1 fruit fly cellular context compared by ENCODE assay signal in genomic region chrX:9136776-9137550, dm6.
TF ChIP-seq lines count a peak whose summit lies in the region.

No protein-coding gene starts in this region.

TF ChIP-seq in whole organism, embryonic, 481 proteins besides CTCF, POLR2A, EP300 and RAD21 (continued from another document):
- no peak for TF ChIP-seq Optix (GFP tag; IDR thresholded peaks at IDR 0.05; lab: Robert Waterston, UW)
- TF ChIP-seq corto (GFP tag; optimal IDR thresholded peaks at IDR 0.05; lab: Kevin White, UChicago), result no peak
- TF ChIP-seq trem (tag; optimal IDR thresholded peaks at IDR 0.05; lab: Kevin White, UChicago), result no peak
- TF ChIP-seq Tbp (GFP tag; optimal IDR thresholded peaks at IDR 0.05; lab: Kevin White, UChicago), result no peak
- no peak for TF ChIP-seq CG3163 (GFP tag; optimal IDR thresholded peaks at IDR 0.05; lab: Kevin White, UChicago)
- peak; percentile 12 for TF ChIP-seq CG12942 (GFP tag; optimal IDR thresholded peaks at IDR 0.05; lab: Kevin White, UChicago)
- no peak for TF ChIP-seq insv (GFP tag; optimal IDR thresholded peaks at IDR 0.05; lab: Kevin White, UChicago)
- TF ChIP-seq nmo (GFP tag; optimal IDR thresholded peaks at IDR 0.05; lab: Kevin White, UChicago), result peak; percentile 53
- TF ChIP-seq al (GFP tag; IDR thresholded peaks at IDR 0.05; lab: Robert Waterston, UW), result no peak
- TF ChIP-seq unc-4 (GFP tag; IDR thresholded peaks at IDR 0.05; lab: Robert Waterston, UW; ENCODE audit: partially characterized antibody), result no peak
- no peak for TF ChIP-seq Usf (GFP tag; optimal IDR thresholded peaks at IDR 0.05; lab: Kevin White, UChicago)
- TF ChIP-seq kni (GFP tag; optimal IDR thresholded peaks at IDR 0.05; lab: Kevin White, UChicago), result no peak
- peak; percentile 7 for TF ChIP-seq Hmr (GFP tag; optimal IDR thresholded peaks at IDR 0.05; lab: Kevin White, UChicago)
- peak; percentile 50 for TF ChIP-seq CG1602 (GFP tag; optimal IDR thresholded peaks at IDR 0.05; lab: Kevin White, UChicago)
- no peak for TF ChIP-seq CG31365 (tag; optimal IDR thresholded peaks at IDR 0.05; lab: Kevin White, UChicago)
- no peak for TF ChIP-seq CG13296 (GFP tag; optimal IDR thresholded peaks at IDR 0.05; lab: Kevin White, UChicago)
- TF ChIP-seq CG6654 (GFP tag; optimal IDR thresholded peaks at IDR 0.05; lab: Kevin White, UChicago), result no peak
- TF ChIP-seq ato (GFP tag; IDR thresholded peaks at IDR 0.05; lab: Robert Waterston, UW; ENCODE audit: partially characterized antibody), result no peak
- TF ChIP-seq CG11456 (GFP tag; IDR thresholded peaks at IDR 0.05; lab: Robert Waterston, UW), result 0 out of 3 replicates have a peak, but pooled peaks have one; percentile 39
- TF ChIP-seq CG11723 (GFP tag; optimal IDR thresholded peaks at IDR 0.05; lab: Kevin White, UChicago), result peak; percentile 13
- no peak for TF ChIP-seq CG15479 (GFP tag; optimal IDR thresholded peaks at IDR 0.05; lab: Kevin White, UChicago)
- peak; percentile 26 for TF ChIP-seq CG12236 (GFP tag; optimal IDR thresholded peaks at IDR 0.05; lab: Kevin White, UChicago)
- peak; percentile 33 for TF ChIP-seq tx (GFP tag; optimal IDR thresholded peaks at IDR 0.05; lab: Kevin White, UChicago)
- peak; percentile 28 for TF ChIP-seq CG18476 (GFP tag; optimal IDR thresholded peaks at IDR 0.05; lab: Kevin White, UChicago)
- TF ChIP-seq hth (optimal IDR thresholded peaks at IDR 0.05; lab: Kevin White, UChicago), result no peak
- no peak for TF ChIP-seq MBD-R2 (GFP tag; IDR thresholded peaks at IDR 0.05; lab: Robert Waterston, UW)
- TF ChIP-seq CG13894 (tag; optimal IDR thresholded peaks at IDR 0.05; lab: Kevin White, UChicago), result no peak
- TF ChIP-seq CG17328 (GFP tag; IDR thresholded peaks at IDR 0.05; lab: Robert Waterston, UW), result peak; percentile 60
- no peak for TF ChIP-seq usp (GFP tag; optimal IDR thresholded peaks at IDR 0.05; lab: Kevin White, UChicago)
- TF ChIP-seq Dek (tag; optimal IDR thresholded peaks at IDR 0.05; lab: Kevin White, UChicago), result peak; percentile 2
- TF ChIP-seq Lim3 (GFP tag; IDR thresholded peaks at IDR 0.05; lab: Robert Waterston, UW), result no peak
- peak; percentile 34 for TF ChIP-seq lilli (GFP tag; optimal IDR thresholded peaks at IDR 0.05; lab: Kevin White, UChicago)
- TF ChIP-seq MESR4 (GFP tag; optimal IDR thresholded peaks at IDR 0.05; lab: Kevin White, UChicago), result no peak
- TF ChIP-seq CG14710 (tag; optimal IDR thresholded peaks at IDR 0.05; lab: Kevin White, UChicago), result peak; percentile 39
- TF ChIP-seq psq (GFP tag; optimal IDR thresholded peaks at IDR 0.05; lab: Kevin White, UChicago), result no peak
- TF ChIP-seq gsb (GFP tag; IDR thresholded peaks at IDR 0.05; lab: Robert Waterston, UW), result no peak
- peak; percentile 22 for TF ChIP-seq Chrac-16 (GFP tag; optimal IDR thresholded peaks at IDR 0.05; lab: Kevin White, UChicago)
- TF ChIP-seq B-H2 (GFP tag; optimal IDR thresholded peaks at IDR 0.05; lab: Kevin White, UChicago), result no peak
- peak; percentile 58 for TF ChIP-seq CG8924 (tag; optimal IDR thresholded peaks at IDR 0.05; lab: Kevin White, UChicago)
- TF ChIP-seq Ets65A (GFP tag; lab: Kevin White, UChicago), result peak; percentile 86
- TF ChIP-seq pzg (GFP tag; optimal IDR thresholded peaks at IDR 0.05; lab: Kevin White, UChicago), result no peak
- TF ChIP-seq NC2α (GFP tag; optimal IDR thresholded peaks at IDR 0.05; lab: Kevin White, UChicago), result peak; percentile 4
- TF ChIP-seq tup (GFP tag; optimal IDR thresholded peaks at IDR 0.05; lab: Kevin White, UChicago), result peak; percentile 2
- TF ChIP-seq bigmax (GFP tag; optimal IDR thresholded peaks at IDR 0.05; lab: Kevin White, UChicago), result no peak
- no peak for TF ChIP-seq CG17612 (GFP tag; IDR thresholded peaks at IDR 0.05; lab: Robert Waterston, UW)
- no peak for TF ChIP-seq CG11560 (tag; IDR thresholded peaks at IDR 0.05; lab: Robert Waterston, UW)
- TF ChIP-seq org-1 (GFP tag; optimal IDR thresholded peaks at IDR 0.05; lab: Kevin White, UChicago), result peak; percentile 41
- TF ChIP-seq chinmo (GFP tag; IDR thresholded peaks at IDR 0.05; lab: Robert Waterston, UW; ENCODE audit: partially characterized antibody), result no peak
- TF ChIP-seq fd64A (GFP tag; optimal IDR thresholded peaks at IDR 0.05; lab: Kevin White, UChicago), result no peak
- no peak for TF ChIP-seq dimm (GFP tag; IDR thresholded peaks at IDR 0.05; lab: Robert Waterston, UW)
- peak; percentile 52 for TF ChIP-seq CG8388 (GFP tag; optimal IDR thresholded peaks at IDR 0.05; lab: Kevin White, UChicago)
- peak; percentile 28 for TF ChIP-seq crc (GFP tag; optimal IDR thresholded peaks at IDR 0.05; lab: Kevin White, UChicago)
- TF ChIP-seq Trl (optimal IDR thresholded peaks at IDR 0.05; lab: Kevin White, UChicago), result no peak
- TF ChIP-seq Trl (GFP tag; optimal IDR thresholded peaks at IDR 0.05; lab: Kevin White, UChicago), result peak; percentile 34
- no peak for TF ChIP-seq Atf-2 (GFP tag; optimal IDR thresholded peaks at IDR 0.05; lab: Kevin White, UChicago)
- TF ChIP-seq wdn (GFP tag; IDR thresholded peaks at IDR 0.05; lab: Robert Waterston, UW), result no peak
- TF ChIP-seq ara (GFP tag; IDR thresholded peaks at IDR 0.05; lab: Robert Waterston, UW), result no peak
- TF ChIP-seq scrt (GFP tag; optimal IDR thresholded peaks at IDR 0.05; lab: Kevin White, UChicago), result no peak
- peak; percentile 37 for TF ChIP-seq CG12769 (tag; optimal IDR thresholded peaks at IDR 0.05; lab: Kevin White, UChicago)
- TF ChIP-seq rib (GFP tag; IDR thresholded peaks at IDR 0.05; lab: Robert Waterston, UW), result no peak
- TF ChIP-seq hkb (optimal IDR thresholded peaks at IDR 0.05; lab: Kevin White, UChicago), result no peak
- peak; percentile 62 for TF ChIP-seq hkb (GFP tag; IDR thresholded peaks at IDR 0.05; lab: Robert Waterston, UW)
- no peak for TF ChIP-seq ham (GFP tag; IDR thresholded peaks at IDR 0.05; lab: Robert Waterston, UW)
- peak; percentile 16 for TF ChIP-seq CG4820 (GFP tag; optimal IDR thresholded peaks at IDR 0.05; lab: Kevin White, UChicago)
- TF ChIP-seq Sry-δ (GFP tag; optimal IDR thresholded peaks at IDR 0.05; lab: Kevin White, UChicago), result no peak
- 0 out of 3 replicates have a peak, but pooled peaks have one; percentile 35 for TF ChIP-seq Mrtf (GFP tag; IDR thresholded peaks at IDR 0.05; lab: Robert Waterston, UW)
- TF ChIP-seq CG33213 (GFP tag; optimal IDR thresholded peaks at IDR 0.05; lab: Kevin White, UChicago), result peak; percentile 23
- TF ChIP-seq pum (GFP tag; optimal IDR thresholded peaks at IDR 0.05; lab: Kevin White, UChicago), result peak; percentile 38
- no peak for TF ChIP-seq CG1024 (GFP tag; IDR thresholded peaks at IDR 0.05; lab: Robert Waterston, UW)
- TF ChIP-seq CG3838 (GFP tag; optimal IDR thresholded peaks at IDR 0.05; lab: Kevin White, UChicago), result no peak
- TF ChIP-seq Xrp1 (GFP tag; IDR thresholded peaks at IDR 0.05; lab: Robert Waterston, UW), result peak; percentile 49; the same call in 1 of the 2 replicates
- TF ChIP-seq CHES-1-like (GFP tag; optimal IDR thresholded peaks at IDR 0.05; lab: Kevin White, UChicago), result no peak
- no peak for TF ChIP-seq fd102C (GFP tag; optimal IDR thresholded peaks at IDR 0.05; lab: Kevin White, UChicago)
- peak; percentile 24 for TF ChIP-seq CG9437 (GFP tag; optimal IDR thresholded peaks at IDR 0.05; lab: Kevin White, UChicago)
- TF ChIP-seq CG12155 (GFP tag; optimal IDR thresholded peaks at IDR 0.05; lab: Kevin White, UChicago), result peak; percentile 0
- no peak for TF ChIP-seq Adf1 (GFP tag; IDR thresholded peaks at IDR 0.05; lab: Robert Waterston, UW)
- peak; percentile 51 for TF ChIP-seq CG7786 (GFP tag; optimal IDR thresholded peaks at IDR 0.05; lab: Kevin White, UChicago)
- TF ChIP-seq ci (GFP tag; IDR thresholded peaks at IDR 0.05; lab: Robert Waterston, UW), result peak; percentile 59; the same call in 1 of the 3 replicates
- no peak for TF ChIP-seq CG34422 (GFP tag; IDR thresholded peaks at IDR 0.05; lab: Robert Waterston, UW)
- peak; percentile 37 for TF ChIP-seq tin (GFP tag; optimal IDR thresholded peaks at IDR 0.05; lab: Kevin White, UChicago)
- TF ChIP-seq Rx (GFP tag; IDR thresholded peaks at IDR 0.05; lab: Robert Waterston, UW), result no peak
- TF ChIP-seq slp2 (GFP tag; optimal IDR thresholded peaks at IDR 0.05; lab: Kevin White, UChicago), result peak; percentile 36
- TF ChIP-seq ind (GFP tag; optimal IDR thresholded peaks at IDR 0.05; lab: Kevin White, UChicago), result peak; percentile 16
- no peak for TF ChIP-seq Dfd (GFP tag; optimal IDR thresholded peaks at IDR 0.05; lab: Kevin White, UChicago)
- no peak for TF ChIP-seq CG33557 (GFP tag; optimal IDR thresholded peaks at IDR 0.05; lab: Kevin White, UChicago)
- no peak for TF ChIP-seq CG42726 (GFP tag; IDR thresholded peaks at IDR 0.05; lab: Robert Waterston, UW; ENCODE audit: partially characterized antibody)
- no peak for TF ChIP-seq sens-2 (GFP tag; IDR thresholded peaks at IDR 0.05; lab: Robert Waterston, UW)
- peak; percentile 16 for TF ChIP-seq Fer3 (tag; optimal IDR thresholded peaks at IDR 0.05; lab: Kevin White, UChicago)
- TF ChIP-seq CG3407 (GFP tag; optimal IDR thresholded peaks at IDR 0.05; lab: Kevin White, UChicago), result peak; percentile 25
- TF ChIP-seq tna (GFP tag; IDR thresholded peaks at IDR 0.05; lab: Robert Waterston, UW; ENCODE audit: partially characterized antibody), result no peak
- peak; percentile 6; the same call in 1 of the 2 replicates for TF ChIP-seq Drgx (GFP tag; IDR thresholded peaks at IDR 0.05; lab: Robert Waterston, UW)
- peak; percentile 33 for TF ChIP-seq NfI (GFP tag; optimal IDR thresholded peaks at IDR 0.05; lab: Kevin White, UChicago)
- no peak for TF ChIP-seq vfl (GFP tag; optimal IDR thresholded peaks at IDR 0.05; lab: Kevin White, UChicago)
- TF ChIP-seq CG8089 (GFP tag; optimal IDR thresholded peaks at IDR 0.05; lab: Kevin White, UChicago), result peak; percentile 2
- TF ChIP-seq zf30C (GFP tag; optimal IDR thresholded peaks at IDR 0.05; lab: Kevin White, UChicago), result peak; percentile 58
- TF ChIP-seq D19B (GFP tag; optimal IDR thresholded peaks at IDR 0.05; lab: Kevin White, UChicago), result no peak
- peak; percentile 33 for TF ChIP-seq CG1529 (GFP tag; optimal IDR thresholded peaks at IDR 0.05; lab: Kevin White, UChicago)
- no peak for TF ChIP-seq CG12104 (GFP tag; optimal IDR thresholded peaks at IDR 0.05; lab: Kevin White, UChicago)
- peak; percentile 1 for TF ChIP-seq Atf3 (GFP tag; optimal IDR thresholded peaks at IDR 0.05; lab: Kevin White, UChicago)
- TF ChIP-seq Dbx (GFP tag; IDR thresholded peaks at IDR 0.05; lab: Robert Waterston, UW), result no peak
- peak; percentile 53 for TF ChIP-seq crol (GFP tag; IDR thresholded peaks at IDR 0.05; lab: Robert Waterston, UW)
- TF ChIP-seq sug (tag; optimal IDR thresholded peaks at IDR 0.05; lab: Kevin White, UChicago), result no peak
- TF ChIP-seq ap (GFP tag; IDR thresholded peaks at IDR 0.05; lab: Robert Waterston, UW), result no peak
- TF ChIP-seq CG18764 (GFP tag; optimal IDR thresholded peaks at IDR 0.05; lab: Kevin White, UChicago), result peak; percentile 9
- TF ChIP-seq lmd (GFP tag; IDR thresholded peaks at IDR 0.05; lab: Robert Waterston, UW), result peak; percentile 44; the same call in 1 of the 2 replicates
- no peak for TF ChIP-seq CG7372 (GFP tag; IDR thresholded peaks at IDR 0.05; lab: Robert Waterston, UW)
- TF ChIP-seq dm (GFP tag; optimal IDR thresholded peaks at IDR 0.05; lab: Kevin White, UChicago), result peak; percentile 5
- TF ChIP-seq slbo (GFP tag; IDR thresholded peaks at IDR 0.05; lab: Robert Waterston, UW), result peak; percentile 45
- TF ChIP-seq CG13287 (GFP tag; IDR thresholded peaks at IDR 0.05; lab: Robert Waterston, UW; ENCODE audit: partially characterized antibody), result no peak
- no peak for TF ChIP-seq CG1792 (GFP tag; optimal IDR thresholded peaks at IDR 0.05; lab: Kevin White, UChicago)
- TF ChIP-seq Nf-YB (GFP tag; optimal IDR thresholded peaks at IDR 0.05; lab: Kevin White, UChicago), result peak; percentile 16
- TF ChIP-seq Gug (GFP tag; IDR thresholded peaks at IDR 0.05; lab: Robert Waterston, UW), result peak; percentile 23; the same call in 2 of the 4 replicates
- TF ChIP-seq hb (GFP tag; IDR thresholded peaks at IDR 0.05; lab: Robert Waterston, UW; ENCODE audit: partially characterized antibody), result no peak
- TF ChIP-seq CG10267 (tag; optimal IDR thresholded peaks at IDR 0.05; lab: Kevin White, UChicago), result peak; percentile 30
- TF ChIP-seq CG12659 (GFP tag; optimal IDR thresholded peaks at IDR 0.05; lab: Kevin White, UChicago), result peak; percentile 14
- TF ChIP-seq fd96Cb (tag; optimal IDR thresholded peaks at IDR 0.05; lab: Kevin White, UChicago), result peak; percentile 35
- no peak for TF ChIP-seq hbn (GFP tag; IDR thresholded peaks at IDR 0.05; lab: Robert Waterston, UW; ENCODE audit: partially characterized antibody)
- 0 out of 2 replicates have a peak, but pooled peaks have one; percentile 9 for TF ChIP-seq CG31224 (GFP tag; IDR thresholded peaks at IDR 0.05; lab: Robert Waterston, UW)
- peak; percentile 28 for TF ChIP-seq btn (GFP tag; optimal IDR thresholded peaks at IDR 0.05; lab: Kevin White, UChicago)
- no peak for TF ChIP-seq Hmx (GFP tag; optimal IDR thresholded peaks at IDR 0.05; lab: Kevin White, UChicago)
- TF ChIP-seq zfh1 (GFP tag; IDR thresholded peaks at IDR 0.05; lab: Robert Waterston, UW), result peak; percentile 59; the same call in 1 of the 3 replicates
- no peak for TF ChIP-seq sna (GFP tag; IDR thresholded peaks at IDR 0.05; lab: Robert Waterston, UW; ENCODE audit: partially characterized antibody)
- TF ChIP-seq CG2678 (tag; optimal IDR thresholded peaks at IDR 0.05; lab: Kevin White, UChicago), result peak; percentile 63
- peak; percentile 74 for TF ChIP-seq CG31441 (GFP tag; IDR thresholded peaks at IDR 0.05; lab: Robert Waterston, UW)
